Worm (Caenorhabditis elegans): Measurements from ENCODE around the gene K01A11.3.
"Not testable (repeated sequence)": the region's sequence is repeated elsewhere in the genome, so short reads cannot be mapped to it uniquely, and the experiment has no call there.

The K01A11.3 gene

DNA sequence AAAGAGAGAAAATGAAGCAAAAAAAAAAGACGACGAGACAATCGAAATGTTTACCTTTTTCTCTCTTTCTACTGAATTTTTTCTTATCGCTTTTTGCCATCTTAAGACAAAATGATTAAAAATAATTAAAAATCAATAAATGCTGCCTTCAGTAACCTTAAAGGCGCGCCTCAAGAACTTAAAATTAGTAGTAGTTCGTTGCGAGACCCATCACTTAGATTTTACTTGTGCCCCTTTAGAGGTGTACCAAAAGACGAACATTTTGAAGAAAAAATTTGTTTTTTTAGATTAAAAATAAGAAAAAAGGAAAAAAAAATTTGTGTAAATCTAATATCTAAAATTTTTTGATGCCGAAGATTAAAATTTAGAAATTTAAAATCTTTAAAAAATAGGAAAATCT, 18.6 kb upstream of the K01A11.3 start:
- no peak for TF ChIP-seq unc-62 (GFP tag; optimal IDR thresholded peaks at IDR 0.05)

DNA sequence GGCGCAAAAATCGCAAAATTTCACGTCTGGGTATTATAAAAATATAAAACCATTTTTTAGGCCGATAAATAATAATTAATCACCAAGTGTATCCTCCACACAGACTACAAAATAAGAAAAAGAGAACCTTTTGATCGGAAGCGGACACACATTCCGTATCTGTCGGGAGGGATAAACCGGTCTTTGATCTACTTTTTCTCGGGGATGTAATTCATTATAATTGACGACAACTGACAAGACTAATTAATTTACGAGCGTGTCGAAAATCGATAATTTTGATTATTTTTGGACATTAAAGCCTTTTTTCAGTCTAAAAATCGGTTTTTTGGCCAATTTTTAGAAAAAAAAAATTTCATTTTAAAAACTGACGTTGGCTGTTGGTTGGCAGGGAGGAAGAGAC, 18.0 kb upstream of the K01A11.3 start:
- TF ChIP-seq unc-62 (GFP tag; optimal IDR thresholded peaks at IDR 0.05), result no peak

DNA sequence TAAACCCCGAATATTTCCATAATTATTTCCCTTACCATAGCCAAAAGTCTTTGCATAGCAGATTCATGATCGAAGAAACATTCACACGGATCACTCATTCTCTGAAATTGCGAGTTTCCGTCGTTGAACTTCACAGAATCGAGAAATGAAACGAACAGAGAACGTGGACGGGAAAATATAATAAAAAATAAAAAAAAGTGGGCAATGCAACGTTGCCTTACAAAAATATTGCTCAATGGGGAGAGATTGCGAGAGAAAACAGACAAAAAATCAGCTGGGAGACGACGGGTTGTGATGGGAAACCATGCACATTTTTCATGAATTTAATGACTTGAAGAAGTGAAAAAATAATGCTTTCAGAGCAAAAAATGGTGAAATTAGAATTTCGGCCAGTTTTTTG, 17.2 kb upstream of the K01A11.3 start, which contains the start of gene smim-14:
TSS of gene smim-14 (minus strand) at position 101 of the 400 bp plus-strand sequence.
- no peak for TF ChIP-seq unc-62 (GFP tag; optimal IDR thresholded peaks at IDR 0.05)

DNA sequence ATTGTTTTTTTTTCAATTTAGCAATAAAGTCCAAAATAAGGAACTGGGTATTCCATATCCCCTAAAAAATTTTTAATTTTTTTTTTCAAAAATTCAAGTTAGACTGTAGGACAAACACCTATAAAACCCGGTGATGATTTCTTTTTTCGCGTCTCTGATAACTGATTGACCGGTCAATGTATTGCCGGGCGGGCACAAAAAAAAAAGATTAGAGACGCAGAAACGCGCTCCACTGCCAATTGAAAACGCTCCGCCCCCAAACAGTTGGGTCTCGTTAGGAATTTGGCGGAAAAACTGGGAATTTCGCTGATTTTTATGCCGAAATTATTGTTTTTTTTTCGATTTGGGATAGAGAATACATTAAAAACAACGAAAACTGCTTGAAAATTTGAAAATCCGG, 16.0 kb upstream of the K01A11.3 start:
- TF ChIP-seq unc-62 (GFP tag; optimal IDR thresholded peaks at IDR 0.05), result no peak

DNA sequence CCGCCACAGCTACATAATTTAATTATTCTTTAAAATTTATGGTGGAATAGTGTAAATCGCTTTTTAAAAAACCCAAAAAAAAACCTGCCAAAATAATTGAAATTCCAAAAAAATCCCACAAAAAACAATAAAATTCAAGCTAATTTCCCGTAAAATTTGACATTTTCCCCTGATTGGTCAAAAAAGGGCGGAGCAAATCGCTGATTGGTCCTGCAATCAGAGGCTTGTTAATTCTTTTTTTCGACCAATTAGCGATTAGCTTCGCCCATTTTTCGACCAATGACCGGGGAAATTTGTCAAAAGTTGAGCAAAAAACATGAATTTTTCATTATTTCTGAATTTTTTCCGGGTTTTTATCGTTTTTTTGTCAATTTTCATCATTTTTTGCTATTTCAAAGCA, 14.6 kb upstream of the K01A11.3 start:
- no peak for TF ChIP-seq unc-62 (GFP tag; optimal IDR thresholded peaks at IDR 0.05)

DNA sequence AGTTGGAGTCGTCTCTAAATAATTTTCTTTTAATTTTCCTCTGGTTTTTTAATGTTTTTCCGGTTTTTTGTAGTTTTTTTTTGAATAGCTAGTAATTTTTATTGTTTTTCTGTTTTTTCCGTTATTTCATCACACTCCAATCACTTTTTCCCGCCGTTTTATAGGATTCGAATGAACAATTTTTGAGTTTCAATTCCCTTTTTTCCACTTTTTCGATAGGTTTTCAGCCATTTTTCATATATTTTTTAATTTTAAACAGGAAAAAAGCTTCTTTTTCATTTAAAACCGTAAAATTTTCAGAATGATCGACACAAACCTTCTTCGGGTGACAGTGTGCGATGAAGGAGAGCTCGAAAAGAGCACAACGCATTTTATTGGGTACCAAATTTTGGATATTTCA, 9.0 kb upstream of the K01A11.3 start, which contains the start of gene pph-6:
TSS of gene pph-6 (plus strand) at position 301 of the 400 bp plus-strand sequence.
- TF ChIP-seq unc-62 (GFP tag; optimal IDR thresholded peaks at IDR 0.05), result no peak

DNA sequence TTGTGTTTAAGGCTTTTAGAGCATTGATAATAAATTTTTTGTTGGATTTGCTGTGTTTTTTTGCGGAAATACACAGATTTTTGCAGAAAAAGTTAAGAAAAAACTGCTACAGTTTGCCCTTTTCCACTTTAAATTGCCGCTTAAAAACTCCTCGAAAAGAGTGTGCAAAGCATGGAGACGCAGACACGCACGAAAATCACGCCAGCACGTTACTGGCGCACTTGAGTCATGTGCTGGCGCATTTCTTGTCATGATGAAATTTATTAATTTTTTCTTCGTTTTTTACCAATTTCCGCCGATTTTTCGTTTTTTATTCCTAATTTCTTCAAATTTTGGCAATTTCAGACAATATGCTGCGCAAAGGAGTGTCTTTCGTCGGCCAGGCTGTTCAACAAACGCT, 7.6 kb upstream of the K01A11.3 start, which contains the start of gene C34C12.8:
TSS of gene C34C12.8 (plus strand) at position 346 of the 400 bp plus-strand sequence.
- no peak for TF ChIP-seq unc-62 (GFP tag; optimal IDR thresholded peaks at IDR 0.05)

DNA sequence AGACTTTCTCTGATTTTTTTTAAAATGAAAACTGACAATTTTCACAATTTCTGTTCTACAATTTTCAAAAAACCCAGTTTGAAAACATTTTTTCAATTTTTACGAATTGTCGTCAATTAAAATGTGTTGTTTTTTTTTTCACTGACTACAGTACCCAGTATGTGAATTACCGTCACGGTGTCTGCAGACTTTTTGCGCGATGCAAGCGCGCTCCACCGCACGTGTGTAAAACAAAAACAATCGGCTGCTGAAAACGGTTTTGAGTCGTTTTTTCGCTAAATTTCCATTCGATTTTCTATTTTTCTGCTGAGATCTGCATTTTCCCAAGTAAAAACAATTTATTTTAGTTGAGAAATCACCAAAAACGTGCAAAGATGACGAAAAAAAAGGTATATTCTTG, 3.8 kb upstream of the K01A11.3 start:
- no peak for TF ChIP-seq unc-62 (GFP tag; optimal IDR thresholded peaks at IDR 0.05)

DNA sequence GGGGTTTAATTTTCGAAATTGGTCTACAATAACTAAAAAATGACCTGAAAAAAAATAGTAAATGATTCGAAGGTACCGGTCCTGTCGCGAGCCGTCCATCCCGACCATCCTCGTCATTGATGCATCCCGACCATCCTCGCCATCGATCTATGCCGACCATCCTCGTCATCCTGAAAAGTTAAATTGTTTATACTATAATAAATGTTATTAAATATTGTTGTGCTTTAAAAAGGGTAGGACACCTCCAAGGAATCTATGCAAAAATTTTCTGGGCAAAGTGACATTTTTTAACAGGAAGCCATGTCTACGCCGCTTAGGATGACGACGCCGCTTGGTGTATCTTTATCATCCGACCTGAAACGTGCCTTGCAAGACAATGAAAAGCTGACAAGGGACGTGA, 1.6 kb upstream of the K01A11.3 start, which contains the start of gene C34C12.1:
TSS of gene C34C12.1 (plus strand) at position 301 of the 400 bp plus-strand sequence.
- not testable (repeated sequence) for TF ChIP-seq unc-62 (GFP tag; optimal IDR thresholded peaks at IDR 0.05)

DNA sequence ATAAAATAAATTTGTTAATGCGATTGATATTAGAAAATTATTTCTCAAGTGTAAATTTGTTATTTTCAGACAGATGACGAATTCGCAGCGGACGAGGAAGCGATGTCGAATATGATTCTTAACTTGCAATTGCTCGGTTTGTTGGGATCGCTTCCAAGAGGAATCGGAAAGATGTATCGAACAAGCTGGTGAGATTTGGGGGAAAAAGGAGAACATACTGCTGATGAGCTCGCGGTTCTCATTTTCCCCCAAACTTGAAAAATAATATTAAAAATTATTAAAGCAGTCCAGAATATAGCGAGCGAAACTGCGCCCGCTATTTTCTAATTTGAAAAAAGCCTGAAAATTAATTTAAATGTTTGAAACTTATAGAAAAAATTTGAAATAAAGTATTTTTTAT, 1.1 kb upstream of the K01A11.3 start, which contains the start of gene C34C12.2:
TSS of gene C34C12.2 (plus strand) at position 301 of the 400 bp plus-strand sequence.
- not testable (repeated sequence) for TF ChIP-seq unc-62 (GFP tag; optimal IDR thresholded peaks at IDR 0.05)

DNA sequence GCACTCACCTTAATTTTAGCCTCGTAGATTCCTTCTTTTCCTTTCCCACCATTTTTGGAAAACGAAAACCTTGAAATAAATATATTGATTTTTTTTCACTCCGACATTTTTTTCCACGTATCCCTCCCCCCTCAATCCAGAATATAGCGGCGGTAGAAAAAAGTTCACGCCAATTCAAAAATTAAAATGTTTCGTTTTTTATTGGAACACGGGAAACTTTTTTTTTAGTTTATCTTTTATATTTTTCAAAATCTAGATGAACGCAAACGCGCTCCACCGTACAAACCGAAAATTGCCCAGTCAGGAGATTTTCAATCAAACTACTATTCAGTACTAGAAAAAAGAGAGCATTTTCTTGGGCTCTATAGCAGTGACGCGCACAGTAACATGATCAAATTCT, 8.3 kb downstream of the K01A11.3 start, which contains the start of gene spe-41:
TSS of gene spe-41 (minus strand) at position 72 of the 400 bp plus-strand sequence.
- no peak for TF ChIP-seq unc-62 (GFP tag; optimal IDR thresholded peaks at IDR 0.05)

DNA sequence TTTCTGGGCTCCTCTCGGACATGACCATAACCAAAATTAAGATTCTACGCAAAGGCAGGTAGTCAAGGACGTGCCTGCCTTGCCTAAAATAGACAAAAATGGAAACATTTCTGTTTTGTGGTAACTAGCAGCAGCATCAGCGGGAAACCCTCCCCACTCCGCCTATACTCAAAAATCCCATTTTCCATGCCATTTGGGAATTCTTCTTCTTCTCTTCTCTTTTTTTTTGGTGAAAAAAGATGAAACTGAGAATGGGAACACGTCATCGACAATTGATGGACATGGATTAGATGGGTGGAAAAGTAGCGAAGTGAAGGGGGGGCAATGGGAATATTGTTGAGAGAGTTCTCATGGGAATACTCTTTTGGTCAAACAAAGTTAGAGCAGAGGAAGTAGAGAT, 15.3 kb downstream of the K01A11.3 start:
- no peak for TF ChIP-seq unc-62 (GFP tag; optimal IDR thresholded peaks at IDR 0.05)

DNA sequence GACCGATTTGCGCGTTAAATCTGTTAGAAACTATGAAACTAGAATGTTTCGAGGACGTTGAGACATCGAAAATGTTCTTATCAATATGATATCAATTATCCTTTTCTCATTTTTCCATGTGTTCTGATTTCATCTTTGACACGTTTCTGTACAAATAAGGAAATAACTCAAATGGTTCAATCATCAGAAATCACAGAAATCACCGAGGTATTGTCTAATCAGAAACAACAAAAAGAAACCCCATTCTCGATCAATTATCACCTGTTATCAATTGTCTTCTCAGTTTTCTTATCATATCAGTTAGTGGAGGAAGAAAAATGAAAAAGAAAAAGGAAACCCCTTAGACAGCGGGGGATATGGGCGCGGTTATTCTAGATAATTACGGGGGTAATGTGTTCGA, 17.3 kb downstream of the K01A11.3 start:
- TF ChIP-seq unc-62 (GFP tag; optimal IDR thresholded peaks at IDR 0.05), result no peak

DNA sequence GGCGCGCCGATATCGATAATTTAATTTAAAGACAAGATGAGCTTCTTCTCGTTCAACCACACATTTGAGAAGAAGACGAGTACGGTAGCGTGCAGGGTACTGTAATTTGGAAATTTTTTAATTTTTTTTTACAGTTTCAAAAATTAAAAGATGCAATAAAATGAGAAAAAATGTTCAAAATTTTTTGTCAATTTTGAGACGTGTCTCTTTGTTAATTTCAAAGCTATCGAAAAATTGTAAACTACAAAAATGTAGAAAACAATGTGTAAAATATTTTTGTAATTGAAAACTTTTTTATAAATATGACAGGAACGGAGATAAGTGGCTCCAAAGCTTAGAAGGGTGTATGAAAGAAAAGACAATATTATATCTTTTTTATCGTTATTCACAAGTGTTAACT, 21.0 kb downstream of the K01A11.3 start, which contains the start of gene K01A11.1:
TSS of gene K01A11.1 (minus strand) at position 101 of the 400 bp plus-strand sequence.
- TF ChIP-seq unc-62 (GFP tag; optimal IDR thresholded peaks at IDR 0.05), result no peak

DNA sequence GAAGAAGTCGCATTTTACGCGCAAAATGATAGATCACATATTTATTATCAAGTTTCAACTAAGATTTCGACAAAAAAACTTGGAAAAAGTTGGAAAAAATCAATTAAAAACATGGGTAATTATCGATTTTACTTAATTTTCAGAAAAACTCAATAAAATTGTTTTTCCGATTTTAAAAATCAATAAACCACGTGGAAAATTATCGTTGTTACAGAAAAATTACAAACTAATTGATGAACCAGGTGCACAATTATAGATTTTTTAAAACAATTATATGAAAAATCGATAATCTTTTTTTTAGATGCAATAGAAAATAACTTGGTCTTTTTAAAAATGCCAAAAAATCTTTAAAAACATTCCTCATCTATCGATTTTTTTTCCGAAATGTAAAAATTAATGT, 21.7 kb downstream of the K01A11.3 start:
- TF ChIP-seq unc-62 (GFP tag; optimal IDR thresholded peaks at IDR 0.05), result no peak

DNA sequence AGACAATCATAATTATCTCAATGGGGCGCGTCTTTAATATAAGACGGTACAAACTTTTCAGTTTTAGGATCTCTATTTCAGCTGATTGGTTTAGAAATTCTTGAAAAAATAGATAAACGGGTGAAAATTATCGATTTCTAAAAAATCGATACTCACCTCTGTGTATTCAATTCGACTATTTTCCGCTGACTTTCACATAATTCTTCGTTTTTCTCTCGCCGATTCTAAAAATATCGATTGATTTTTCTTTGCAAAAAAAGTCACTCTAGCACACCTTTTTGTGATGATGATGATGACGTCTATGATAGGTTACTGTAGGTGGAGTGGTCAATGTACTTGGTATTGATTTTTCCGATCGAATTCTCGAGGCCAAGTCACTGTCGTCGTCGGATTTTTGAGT, 22.7 kb downstream of the K01A11.3 start:
- TF ChIP-seq unc-62 (GFP tag; optimal IDR thresholded peaks at IDR 0.05), result no peak

DNA sequence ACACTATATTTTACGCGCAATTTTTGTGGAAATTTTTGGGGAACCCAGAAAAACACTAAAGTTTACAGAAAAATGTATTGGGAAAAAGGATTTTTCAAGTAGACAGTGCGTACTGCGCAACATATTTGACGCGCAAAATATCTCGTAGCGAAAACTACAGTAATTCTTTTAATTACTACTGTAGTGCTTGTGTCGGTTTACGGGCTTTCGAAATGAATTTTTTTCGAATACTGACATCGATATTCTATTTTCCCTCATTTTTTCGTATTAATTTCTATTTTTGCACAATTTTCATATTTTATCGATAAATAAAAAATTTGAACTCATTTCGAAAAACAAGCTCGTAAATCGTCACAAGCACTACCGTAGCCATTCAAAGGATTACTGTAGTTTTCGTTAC, 23.8 kb downstream of the K01A11.3 start:
- no peak for TF ChIP-seq unc-62 (GFP tag; optimal IDR thresholded peaks at IDR 0.05)

DNA sequence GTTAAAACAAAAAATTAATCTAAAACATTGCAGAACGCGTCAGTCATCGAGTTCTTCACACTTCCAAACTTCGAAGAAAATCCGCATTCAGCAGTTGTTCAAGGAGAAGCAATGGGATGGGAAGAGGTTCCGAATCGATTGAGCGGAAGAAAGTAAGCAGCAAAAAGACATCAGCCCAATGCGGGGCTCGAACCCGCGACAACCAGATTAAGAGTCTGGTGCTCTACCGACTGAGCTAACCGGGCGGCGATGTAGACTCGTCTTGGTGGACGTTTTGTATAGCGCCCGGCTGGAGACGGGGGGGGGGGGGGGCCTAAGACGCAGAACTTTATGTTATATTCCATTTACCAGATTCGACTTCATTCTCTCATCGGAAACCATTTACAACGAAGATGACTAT, 25.7 kb downstream of the K01A11.3 start:
- TF ChIP-seq unc-62 (GFP tag; optimal IDR thresholded peaks at IDR 0.05), result no peak

All from whole organism, dauer.